Fruit fly (Drosophila melanogaster) whole organism, embryonic: ENCODE measurements around the gene CG13917.

ENCODE experiments used
- Asciz ChIP-seq: fragments of 200-800 bp; sonication (Bioruptor generic); optimal IDR thresholded peaks from 2 replicates; lab custom pipeline; 2017; ENCODE audit warnings: missing biosample characterization, mild to moderate bottlenecking, missing genetic modification characterization, missing genetic modification reagents
- Atf6 ChIP-seq: fragments of 200-800 bp; sonication (Bioruptor generic); IDR thresholded peaks from 2 replicates; pipeline ENCODE4 v1.3.6; 2022; ENCODE audit warnings: missing biosample characterization, missing genetic modification characterization
- Bgb ChIP-seq: fragments of 200-800 bp; sonication (Bioruptor generic); IDR thresholded peaks from 2 replicates; pipeline ENCODE4 v1.3.6; 2022; ENCODE audit warnings: missing biosample characterization, missing genetic modification characterization; ENCODE audit not compliant: partially characterized antibody
- Bteb2 ChIP-seq: fragments of 200-800 bp; sonication (Bioruptor generic); optimal IDR thresholded peaks from 2 replicates; lab custom pipeline; 2016; ENCODE audit warnings: missing biosample characterization, missing genetic modification characterization
- CG10462 ChIP-seq: fragments of 200-800 bp; sonication (Bioruptor generic); optimal IDR thresholded peaks from 2 replicates; lab custom pipeline; 2016; ENCODE audit warnings: missing biosample characterization, missing genetic modification characterization
- CG10543 ChIP-seq: fragments of 200-800 bp; sonication (Bioruptor generic); optimal IDR thresholded peaks from 3 replicates; lab custom pipeline; 2017; ENCODE audit warnings: missing biosample characterization, mild to moderate bottlenecking, missing genetic modification characterization, moderate library complexity
- CG12219 ChIP-seq: fragments of 200-800 bp; sonication (Bioruptor generic); optimal IDR thresholded peaks from 3 replicates; lab custom pipeline; 2018; ENCODE audit warnings: missing biosample characterization, mild to moderate bottlenecking, missing genetic modification characterization
- CG12769 ChIP-seq: fragments of 200-800 bp; sonication (Bioruptor generic); optimal IDR thresholded peaks from 2 replicates; lab custom pipeline; 2019; ENCODE audit warnings: missing biosample characterization, mild to moderate bottlenecking, missing genetic modification characterization, moderate library complexity
- CG13287 ChIP-seq: fragments of 200-800 bp; sonication (Bioruptor generic); IDR thresholded peaks from 2 replicates; pipeline ENCODE4 v1.3.6; 2022; ENCODE audit warnings: missing biosample characterization, missing genetic modification characterization; ENCODE audit not compliant: partially characterized antibody
- CG13296 ChIP-seq: fragments of 200-800 bp; sonication (Bioruptor generic); optimal IDR thresholded peaks from 3 replicates; lab custom pipeline; 2018; ENCODE audit warnings: missing biosample characterization, mild to moderate bottlenecking, missing genetic modification characterization
- CG14667 ChIP-seq: fragments of 200-800 bp; sonication (Bioruptor generic); IDR thresholded peaks from 2 replicates; pipeline ENCODE4 v1.3.6; 2022; ENCODE audit warnings: missing biosample characterization, missing genetic modification characterization
- CG14710 ChIP-seq: fragments of 200-800 bp; sonication (Bioruptor generic); optimal IDR thresholded peaks from 3 replicates; lab custom pipeline; 2019; ENCODE audit warnings: missing biosample characterization, mild to moderate bottlenecking, missing genetic modification characterization, moderate library complexity
- CG15269 ChIP-seq: fragments of 200-800 bp; sonication (Bioruptor generic); optimal IDR thresholded peaks from 2 replicates; lab custom pipeline; 2018; ENCODE audit warnings: missing biosample characterization, mild to moderate bottlenecking, missing genetic modification characterization, moderate library complexity
- CG15601 ChIP-seq: fragments of 200-800 bp; sonication (Bioruptor generic); optimal IDR thresholded peaks from 3 replicates; lab custom pipeline; 2019; ENCODE audit warnings: missing biosample characterization, mild to moderate bottlenecking, missing genetic modification characterization, moderate library complexity
- CG1602 ChIP-seq: fragments of 200-800 bp; sonication (Bioruptor generic); optimal IDR thresholded peaks from 3 replicates; lab custom pipeline; 2016; ENCODE audit warnings: missing biosample characterization, missing genetic modification characterization
- CG1603 ChIP-seq: fragments of 200-800 bp; sonication (Bioruptor generic); optimal IDR thresholded peaks from 2 replicates; lab custom pipeline; 2019; ENCODE audit warnings: missing biosample characterization, mild to moderate bottlenecking, missing genetic modification characterization, moderate library complexity
- CG18476 ChIP-seq: fragments of 200-800 bp; sonication (Bioruptor generic); optimal IDR thresholded peaks from 2 replicates; lab custom pipeline; 2016; ENCODE audit warnings: missing biosample characterization, mild to moderate bottlenecking, missing genetic modification characterization
- CG2116 ChIP-seq: fragments of 200-800 bp; sonication (Bioruptor generic); optimal IDR thresholded peaks from 3 replicates; lab custom pipeline; 2018; ENCODE audit warnings: missing biosample characterization, mild to moderate bottlenecking, missing genetic modification characterization
- CG3407 ChIP-seq: fragments of 200-800 bp; sonication (Bioruptor generic); optimal IDR thresholded peaks from 2 replicates; lab custom pipeline; 2018; ENCODE audit warnings: missing biosample characterization, mild to moderate bottlenecking, missing genetic modification characterization
- CG4282 ChIP-seq: fragments of 200-800 bp; sonication (Bioruptor generic); optimal IDR thresholded peaks from 2 replicates; lab custom pipeline; 2016; ENCODE audit warnings: missing biosample characterization, missing genetic modification characterization
- CG5180 ChIP-seq: fragments of 200-800 bp; sonication (Bioruptor generic); optimal IDR thresholded peaks from 3 replicates; lab custom pipeline; 2017; ENCODE audit warnings: missing biosample characterization, missing genetic modification characterization, mild to moderate bottlenecking, moderate library complexity, missing genetic modification reagents
- CG5953 ChIP-seq: fragments of 200-800 bp; sonication (Bioruptor generic); IDR thresholded peaks from 2 replicates; pipeline ENCODE4 v1.3.6; 2022; ENCODE audit warnings: missing biosample characterization, missing genetic modification characterization
- CG6683 ChIP-seq: fragments of 200-800 bp; sonication (Bioruptor generic); optimal IDR thresholded peaks from 2 replicates; lab custom pipeline; 2017; ENCODE audit warnings: missing biosample characterization, mild to moderate bottlenecking, missing genetic modification characterization, missing genetic modification reagents
- CG6791 ChIP-seq: fragments of 200-800 bp; sonication (Bioruptor generic); IDR thresholded peaks from 3 replicates; pipeline ENCODE4 v1.3.6; 2022; ENCODE audit warnings: missing biosample characterization, missing genetic modification characterization; ENCODE audit not compliant: partially characterized antibody
- CG7928 ChIP-seq: fragments of 200-800 bp; sonication (Bioruptor generic); optimal IDR thresholded peaks from 2 replicates; lab custom pipeline; 2017; ENCODE audit warnings: missing biosample characterization, mild to moderate bottlenecking, missing genetic modification characterization
- CG9727 ChIP-seq: fragments of 200-800 bp; sonication (Bioruptor generic); optimal IDR thresholded peaks from 3 replicates; lab custom pipeline; 2017; ENCODE audit warnings: missing biosample characterization, mild to moderate bottlenecking, missing genetic modification characterization
- Deaf1 ChIP-seq: fragments of 200-800 bp; optimal IDR thresholded peaks from 3 replicates; lab custom pipeline; 2019; ENCODE audit warnings: missing biosample characterization, mild to moderate bottlenecking, missing genetic modification characterization, moderate library complexity
- Dek ChIP-seq: fragments of 200-800 bp; sonication (Bioruptor generic); optimal IDR thresholded peaks from 3 replicates; lab custom pipeline; 2019; ENCODE audit warnings: missing biosample characterization, mild to moderate bottlenecking, missing genetic modification characterization, moderate library complexity
- Dfd ChIP-seq, 2 experiments: fragments of >200 bp; optimal IDR thresholded peaks; 2 replicates each; lab custom pipeline; 2017; ENCODE audit warnings: missing biosample characterization in 2 of 2, missing genetic modification characterization in 2 of 2
- HLHmδ ChIP-seq: fragments of 200-800 bp; sonication (Bioruptor generic); optimal IDR thresholded peaks from 2 replicates; lab custom pipeline; 2018; ENCODE audit warnings: missing biosample characterization, mild to moderate bottlenecking, missing genetic modification characterization, moderate library complexity
- ci ChIP-seq: fragments of 200-800 bp; sonication (Bioruptor generic); IDR thresholded peaks from 3 replicates; pipeline ENCODE4 v1.3.6; 2022; ENCODE audit warnings: missing biosample characterization, missing genetic modification characterization
- dpn ChIP-seq, 2 experiments: fragments of 200-800 bp; sonication (Bioruptor generic); optimal IDR thresholded peaks; 3 replicates each; lab custom pipeline; 2016; ENCODE audit warnings: missing biosample characterization in 2 of 2, missing genetic modification characterization in 2 of 2
- ems ChIP-seq: fragments of 200-800 bp; sonication (Bioruptor generic); optimal IDR thresholded peaks from 3 replicates; lab custom pipeline; 2016; ENCODE audit warnings: missing biosample characterization, missing genetic modification characterization
- grau ChIP-seq: fragments of 200-800 bp; optimal IDR thresholded peaks from 3 replicates; lab custom pipeline; 2019; ENCODE audit warnings: missing biosample characterization, mild to moderate bottlenecking, missing genetic modification characterization, moderate library complexity
- h ChIP-seq: fragments of >200 bp; optimal IDR thresholded peaks from 2 replicates; lab custom pipeline; 2017
- hbn ChIP-seq: fragments of 200-800 bp; sonication (Bioruptor generic); IDR thresholded peaks from 2 replicates; pipeline ENCODE4 v1.3.6; 2022; ENCODE audit warnings: missing biosample characterization, missing genetic modification characterization; ENCODE audit not compliant: partially characterized antibody
- hkb ChIP-seq, 2 experiments: fragments of 200-800 bp in 1 of 2; fragments of >200 bp in 1 of 2; sonication (Bioruptor generic) in 1 of 2; IDR thresholded peaks in 1 of 2; optimal IDR thresholded peaks in 1 of 2; 2 replicates each; pipeline versions ENCODE4 v1.3.6 to Lab custom; 2017 to 2022; ENCODE audit warnings: missing biosample characterization in 1 of 2, missing genetic modification characterization in 1 of 2
- insv ChIP-seq, 2 experiments: fragments of 200-800 bp; sonication (Bioruptor generic); optimal IDR thresholded peaks; 3 replicates each; lab custom pipeline; 2016 to 2018; ENCODE audit warnings: missing biosample characterization in 2 of 2, missing genetic modification characterization in 2 of 2
- kni ChIP-seq: fragments of 200-800 bp; sonication (Bioruptor generic); optimal IDR thresholded peaks from 3 replicates; lab custom pipeline; 2017; ENCODE audit warnings: mild to moderate bottlenecking, missing biosample characterization, missing genetic modification reagents, missing genetic modification characterization
- mam ChIP-seq: fragments of 200-800 bp; sonication (Bioruptor generic); optimal IDR thresholded peaks from 3 replicates; lab custom pipeline; 2016; ENCODE audit warnings: missing biosample characterization, missing genetic modification characterization
- nerfin-1 ChIP-seq: fragments of 200-800 bp; sonication (Bioruptor generic); optimal IDR thresholded peaks from 3 replicates; lab custom pipeline; 2019; ENCODE audit warnings: missing biosample characterization, mild to moderate bottlenecking, missing genetic modification characterization, moderate library complexity
- oc ChIP-seq: fragments of 200-800 bp; sonication (Bioruptor generic); optimal IDR thresholded peaks from 2 replicates; lab custom pipeline; 2018; ENCODE audit warnings: missing biosample characterization, mild to moderate bottlenecking, missing genetic modification characterization, moderate library complexity
- pum ChIP-seq: fragments of 200-800 bp; sonication (Bioruptor generic); optimal IDR thresholded peaks from 2 replicates; lab custom pipeline; 2016; ENCODE audit warnings: missing biosample characterization, missing genetic modification characterization
- ranshi ChIP-seq: fragments of 200-800 bp; sonication (Bioruptor generic); IDR thresholded peaks from 2 replicates; pipeline ENCODE4 v1.3.6; 2022; ENCODE audit warnings: missing biosample characterization, missing genetic modification characterization
- row ChIP-seq: fragments of 200-800 bp; sonication (Bioruptor generic); IDR thresholded peaks from 3 replicates; pipeline ENCODE4 v1.3.6; 2022; ENCODE audit warnings: missing biosample characterization, missing genetic modification characterization
- sens ChIP-seq: fragments of 200-800 bp; sonication (Bioruptor generic); peaks from one replicate; lab custom pipeline; 2016; ENCODE audit warnings: missing biosample characterization, missing genetic modification characterization
- trem ChIP-seq: fragments of 200-800 bp; optimal IDR thresholded peaks from 3 replicates; lab custom pipeline; 2019; ENCODE audit warnings: missing biosample characterization, mild to moderate bottlenecking, missing genetic modification characterization, moderate library complexity
- tx ChIP-seq: fragments of 200-800 bp; sonication (Bioruptor generic); optimal IDR thresholded peaks from 2 replicates; lab custom pipeline; 2016; ENCODE audit warnings: missing biosample characterization, missing genetic modification characterization
- zfh1 ChIP-seq: fragments of 200-800 bp; sonication (Bioruptor generic); IDR thresholded peaks from 3 replicates; pipeline ENCODE4 v1.3.6; 2022; ENCODE audit warnings: missing biosample characterization, missing genetic modification characterization

CG13917 gene

dm6 chr3L:1586266-1587054, 10.0 kb downstream of the CG13917 start (continued):
- no peak for TF ChIP-seq CG15601 (tag; lab: Kevin White, UChicago)
- TF ChIP-seq CG15269 = no peak
- no peak for TF ChIP-seq CG10462
- TF ChIP-seq CG1602 = no peak
- TF ChIP-seq Deaf1 (tag; lab: Kevin White, UChicago) = peak; percentile 44
- TF ChIP-seq CG10543 = peak; percentile 5
- no peak for TF ChIP-seq CG4282 (GFP tag; lab: Kevin White, UChicago)
- TF ChIP-seq CG3407 (GFP tag; lab: Kevin White, UChicago) = no peak
- TF ChIP-seq zfh1 (GFP tag; lab: Robert Waterston, UW) = no peak
- TF ChIP-seq Asciz (GFP tag; lab: Kevin White, UChicago) = no peak
- no peak for TF ChIP-seq nerfin-1 (tag; lab: Kevin White, UChicago)
- TF ChIP-seq Atf6 (GFP tag; lab: Robert Waterston, UW) = 0 out of 2 replicates have a peak, but pooled peaks have one; percentile 36
- TF ChIP-seq kni (GFP tag; lab: Kevin White, UChicago) = peak; percentile 49
- peak; percentile 76 for TF ChIP-seq CG6791 (GFP tag; lab: Robert Waterston, UW)
- TF ChIP-seq dpn (GFP tag; optimal IDR thresholded peaks at IDR 0.05; lab: Kevin White, UChicago) = no peak
- TF ChIP-seq CG13287 = peak; percentile 67
- TF ChIP-seq CG9727 = no peak
- no peak for TF ChIP-seq CG12219 (GFP tag; lab: Kevin White, UChicago)
- TF ChIP-seq CG6683 (GFP tag; lab: Kevin White, UChicago) = peak; percentile 4
- TF ChIP-seq HLHmδ (GFP tag; lab: Kevin White, UChicago) = peak; percentile 73
- no peak for TF ChIP-seq CG5953 (GFP tag; lab: Robert Waterston, UW)
- peak; percentile 58 for TF ChIP-seq hbn (GFP tag; lab: Robert Waterston, UW)
- no peak for TF ChIP-seq grau (tag; lab: Kevin White, UChicago)
- no peak for TF ChIP-seq tx (GFP tag; lab: Kevin White, UChicago)
- TF ChIP-seq row (GFP tag; lab: Robert Waterston, UW) = no peak
- TF ChIP-seq CG7928 (GFP tag; lab: Kevin White, UChicago) = no peak
- TF ChIP-seq CG5180 (GFP tag; lab: Kevin White, UChicago) = no peak
- TF ChIP-seq Bteb2 (GFP tag; lab: Kevin White, UChicago) = no peak
- no peak for TF ChIP-seq CG18476 (GFP tag; lab: Kevin White, UChicago)
- peak; percentile 69; the same call in 2 of the 3 replicates for TF ChIP-seq ci (GFP tag; lab: Robert Waterston, UW)
- no peak for TF ChIP-seq CG14710
- TF ChIP-seq CG2116 (GFP tag; lab: Kevin White, UChicago) = no peak
- peak; percentile 37 for TF ChIP-seq CG13296 (GFP tag; lab: Kevin White, UChicago)
- TF ChIP-seq ranshi (GFP tag; lab: Robert Waterston, UW) = peak; percentile 8; the same call in 1 of the 2 replicates
- TF ChIP-seq h (lab: Kevin White, UChicago) = no peak
- TF ChIP-seq ems = no peak
- TF ChIP-seq mam = no peak
- TF ChIP-seq sens (GFP tag; lab: Kevin White, UChicago) = peak; percentile 71
- TF ChIP-seq hkb (optimal IDR thresholded peaks at IDR 0.05; lab: Kevin White, UChicago) = no peak
- peak; percentile 56 for TF ChIP-seq hkb (GFP tag; IDR thresholded peaks at IDR 0.05; lab: Robert Waterston, UW)
- peak; percentile 62 for TF ChIP-seq Bgb (GFP tag; lab: Robert Waterston, UW)
- TF ChIP-seq insv (GFP tag; optimal IDR thresholded peaks at IDR 0.05; lab: Kevin White, UChicago) = no peak
- no peak for TF ChIP-seq CG12769 (tag; lab: Kevin White, UChicago)
- TF ChIP-seq Dfd (GFP tag; optimal IDR thresholded peaks at IDR 0.05; lab: Kevin White, UChicago) = no peak
- TF ChIP-seq CG14667 (GFP tag; lab: Robert Waterston, UW) = no peak
- TF ChIP-seq CG1603 = no peak
- TF ChIP-seq Dek (tag; lab: Kevin White, UChicago) = no peak
- no peak for TF ChIP-seq pum (GFP tag; lab: Kevin White, UChicago)
- no peak for TF ChIP-seq trem (tag; lab: Kevin White, UChicago)
- no peak for TF ChIP-seq oc
